Fruit fly (Drosophila melanogaster): ENCODE measurements around the gene CG7443.

CG7443 gene

dm6 chr3R:8333768-8334470 lies 9.8 kb downstream of the CG7443 start, which contains the start of gene Poxm (continued):
- TF ChIP-seq Awh (GFP tag; IDR thresholded peaks at IDR 0.05), result peak; percentile 70
- TF ChIP-seq CG11456 (GFP tag; IDR thresholded peaks at IDR 0.05), result peak; percentile 86
- peak; percentile 77 for TF ChIP-seq run (tag; optimal IDR thresholded peaks at IDR 0.05)
- peak; percentile 51 to 91 for TF ChIP-seq Hr51 (GFP tag; optimal IDR thresholded peaks at IDR 0.05)
- peak; percentile 84 for TF ChIP-seq CG10462 (GFP tag; optimal IDR thresholded peaks at IDR 0.05)
- TF ChIP-seq CkIIα-i1 (GFP tag; IDR thresholded peaks at IDR 0.05), result no peak; the same call in 1 of the 2 replicates
- TF ChIP-seq mirr (GFP tag; optimal IDR thresholded peaks at IDR 0.05), result no peak
- TF ChIP-seq CG12744 (GFP tag; optimal IDR thresholded peaks at IDR 0.05), result no peak
- peak; percentile 60 for TF ChIP-seq mam (GFP tag; optimal IDR thresholded peaks at IDR 0.05)
- 0 out of 2 replicates have a peak, but pooled peaks have one; percentile 26 for TF ChIP-seq crol (GFP tag; IDR thresholded peaks at IDR 0.05)
- TF ChIP-seq dati (GFP tag; IDR thresholded peaks at IDR 0.05), result 0 out of 2 replicates have a peak, but pooled peaks have one; percentile 28
- TF ChIP-seq CG3847 (GFP tag; IDR thresholded peaks at IDR 0.05), result peak; percentile 84
- peak; percentile 90 for TF ChIP-seq nerfin-1 (tag; optimal IDR thresholded peaks at IDR 0.05)
- peak; percentile 96 for TF ChIP-seq CG17829 (tag; optimal IDR thresholded peaks at IDR 0.05)
- TF ChIP-seq CG12219 (GFP tag; optimal IDR thresholded peaks at IDR 0.05), result peak; percentile 57
- peak; percentile 86 for TF ChIP-seq CG10267 (tag; optimal IDR thresholded peaks at IDR 0.05)
- peak; percentile 86 for TF ChIP-seq Gsc (GFP tag; IDR thresholded peaks at IDR 0.05)
- TF ChIP-seq Ssrp (tag; optimal IDR thresholded peaks at IDR 0.05), result peak; percentile 96
- TF ChIP-seq E2f2 (GFP tag; IDR thresholded peaks at IDR 0.05), result peak; percentile 53; the same call in 1 of the 2 replicates
- TF ChIP-seq CG14050 (GFP tag; IDR thresholded peaks at IDR 0.05), result peak; percentile 69
- peak; percentile 66 for TF ChIP-seq CG32532 (GFP tag; IDR thresholded peaks at IDR 0.05)
- peak; percentile 80 for TF ChIP-seq ttk (GFP tag; IDR thresholded peaks at IDR 0.05)
- no peak for TF ChIP-seq repo (GFP tag; optimal IDR thresholded peaks at IDR 0.05)
- peak; percentile 87 for TF ChIP-seq sug (tag; optimal IDR thresholded peaks at IDR 0.05)
- TF ChIP-seq CG18619 (GFP tag; optimal IDR thresholded peaks at IDR 0.05), result peak; percentile 88
- TF ChIP-seq CG14860 (GFP tag; IDR thresholded peaks at IDR 0.05; ENCODE audit: partially characterized antibody), result no peak
- no peak for TF ChIP-seq CHES-1-like (GFP tag; optimal IDR thresholded peaks at IDR 0.05)
- peak; percentile 75 for TF ChIP-seq Dad (GFP tag; optimal IDR thresholded peaks at IDR 0.05)
- TF ChIP-seq bcd (GFP tag; optimal IDR thresholded peaks at IDR 0.05), result peak; percentile 93
- peak; percentile 88 for TF ChIP-seq CG17359 (tag; optimal IDR thresholded peaks at IDR 0.05)
- peak; percentile 66 for TF ChIP-seq CG11696 (GFP tag; IDR thresholded peaks at IDR 0.05)
- peak; percentile 19 for TF ChIP-seq Bteb2 (GFP tag; optimal IDR thresholded peaks at IDR 0.05)
- peak; percentile 88 for TF ChIP-seq CG8388 (GFP tag; optimal IDR thresholded peaks at IDR 0.05)
- no peak for TF ChIP-seq Dp (GFP tag; optimal IDR thresholded peaks at IDR 0.05)
- peak; percentile 94 for TF ChIP-seq CG15696 (tag; optimal IDR thresholded peaks at IDR 0.05)
- TF ChIP-seq trem (tag; optimal IDR thresholded peaks at IDR 0.05), result peak; percentile 87
- peak; percentile 74 for TF ChIP-seq CG13123 (GFP tag; optimal IDR thresholded peaks at IDR 0.05)
- TF ChIP-seq CG1233 (GFP tag; optimal IDR thresholded peaks at IDR 0.05), result peak; percentile 89
- peak; percentile 67; the same call in 1 of the 2 replicates for TF ChIP-seq Doc2 (GFP tag; IDR thresholded peaks at IDR 0.05)
- TF ChIP-seq CG11695 (GFP tag; IDR thresholded peaks at IDR 0.05), result peak; percentile 83; the same call in 2 of the 3 replicates
- TF ChIP-seq her (GFP tag; optimal IDR thresholded peaks at IDR 0.05), result no peak
- peak; percentile 88 for TF ChIP-seq CG33557 (GFP tag; optimal IDR thresholded peaks at IDR 0.05)
- TF ChIP-seq CG8089 (GFP tag; optimal IDR thresholded peaks at IDR 0.05), result peak; percentile 32
- no peak for TF ChIP-seq Neu2 (GFP tag; optimal IDR thresholded peaks at IDR 0.05; ENCODE audit: borderline replicate concordance)
- TF ChIP-seq CG11093 (GFP tag; IDR thresholded peaks at IDR 0.05), result peak; percentile 92
- peak; percentile 81 for TF ChIP-seq CG11723 (GFP tag; optimal IDR thresholded peaks at IDR 0.05)
- TF ChIP-seq odd (GFP tag; optimal IDR thresholded peaks at IDR 0.05), result peak; percentile 81
- TF ChIP-seq pita (GFP tag; optimal IDR thresholded peaks at IDR 0.05), result no peak
- peak; percentile 95 for TF ChIP-seq sr (GFP tag; IDR thresholded peaks at IDR 0.05)
- TF ChIP-seq CG3065 (GFP tag; optimal IDR thresholded peaks at IDR 0.05), result peak; percentile 69
